Worm (Caenorhabditis elegans) whole organism, L1 larva: ENCODE measurements around the gene rpn-6.2.

Experiments
- C04F5.9 ChIP-seq: sonication (generic microtip); optimal IDR thresholded peaks from 2 replicates; lab custom pipeline; 2016; ENCODE audit warnings: missing genetic modification characterization, missing compliant biosample characterization
- C16A3.4 ChIP-seq: fragments of 150-350 bp; optimal IDR thresholded peaks from 2 replicates; lab custom pipeline; 2014; ENCODE audit warnings: missing biosample characterization, missing genetic modification characterization
- Y116A8C.19 ChIP-seq: sonication (generic microtip); optimal IDR thresholded peaks from 2 replicates; lab custom pipeline; 2016; ENCODE audit warnings: missing compliant biosample characterization, missing genetic modification characterization, borderline replicate concordance
- alr-1 ChIP-seq: fragments of 200-800 bp; sonication (Bioruptor generic); optimal IDR thresholded peaks from 2 replicates; lab custom pipeline; 2018; ENCODE audit warnings: borderline replicate concordance, mild to moderate bottlenecking, missing genetic modification characterization, missing compliant biosample characterization
- aly-2 ChIP-seq: fragments of 150-350 bp; optimal IDR thresholded peaks from 2 replicates; lab custom pipeline; 2014; ENCODE audit warnings: missing biosample characterization, missing genetic modification characterization
- ama-1 ChIP-seq: fragments of 150-350 bp; optimal IDR thresholded peaks from 2 replicates; lab custom pipeline; 2014
- blmp-1 ChIP-seq: fragments of 150-350 bp; optimal IDR thresholded peaks from 2 replicates; lab custom pipeline; 2014; ENCODE audit warnings: missing biosample characterization, missing genetic modification characterization
- ceh-63 ChIP-seq: fragments of 200-800 bp; sonication (Bioruptor generic); optimal IDR thresholded peaks from 2 replicates; lab custom pipeline; 2018; ENCODE audit warnings: mild to moderate bottlenecking, missing genetic modification characterization, missing compliant biosample characterization
- ceh-8 ChIP-seq: fragments of 200-800 bp; sonication (Bioruptor generic); optimal IDR thresholded peaks from 2 replicates; lab custom pipeline; 2018; ENCODE audit warnings: mild to moderate bottlenecking, missing genetic modification characterization, moderate library complexity, missing compliant biosample characterization
- ces-1 ChIP-seq: fragments of 150-350 bp; optimal IDR thresholded peaks from 2 replicates; lab custom pipeline; 2014; ENCODE audit warnings: missing biosample characterization, missing genetic modification reagents, missing genetic modification characterization
- dpl-1 ChIP-seq, 3 experiments: fragments of 150-350 bp in 2 of 3; sonication (generic microtip) in 1 of 3; optimal IDR thresholded peaks; 2 replicates each; lab custom pipeline; 2014 to 2017; ENCODE audit warnings: missing biosample characterization in 3 of 3, missing genetic modification characterization in 3 of 3, missing genetic modification reagents in 3 of 3
- dsc-1 ChIP-seq: sonication (generic microtip); optimal IDR thresholded peaks from 2 replicates; lab custom pipeline; 2016; ENCODE audit warnings: mild to moderate bottlenecking, missing genetic modification characterization, missing compliant biosample characterization
- efl-1 ChIP-seq, 4 experiments: fragments of 150-350 bp; optimal IDR thresholded peaks in 3 of 4; peaks in 1 of 4; 1 replicate in 1 of 4; 2 replicates in 3 of 4; lab custom pipeline; 2014; ENCODE audit warnings: missing biosample characterization in 2 of 4, missing genetic modification characterization in 2 of 4, missing genetic modification reagents in 2 of 4
- fkh-10 ChIP-seq: sonication (generic microtip); optimal IDR thresholded peaks from 2 replicates; lab custom pipeline; 2017; ENCODE audit warnings: missing biosample characterization, missing genetic modification reagents, missing genetic modification characterization
- fkh-4 ChIP-seq: sonication (generic microtip); optimal IDR thresholded peaks from 2 replicates; lab custom pipeline; 2016; ENCODE audit warnings: missing compliant biosample characterization, missing genetic modification characterization, borderline replicate concordance
- fkh-8 ChIP-seq: sonication (generic microtip); optimal IDR thresholded peaks from 2 replicates; lab custom pipeline; 2016; ENCODE audit warnings: mild to moderate bottlenecking, missing genetic modification characterization, missing compliant biosample characterization
- fos-1 ChIP-seq: fragments of 150-350 bp; optimal IDR thresholded peaks from 2 replicates; lab custom pipeline; 2014; ENCODE audit warnings: missing biosample characterization, missing genetic modification characterization
- hlh-17 ChIP-seq: fragments of 200-800 bp; sonication (Bioruptor generic); optimal IDR thresholded peaks from 2 replicates; lab custom pipeline; 2018; ENCODE audit warnings: missing genetic modification characterization, mild to moderate bottlenecking, missing compliant biosample characterization, moderate library complexity, borderline replicate concordance
- hlh-4 ChIP-seq: sonication (generic microtip); optimal IDR thresholded peaks from 2 replicates; lab custom pipeline; 2016; ENCODE audit warnings: mild to moderate bottlenecking, missing genetic modification characterization, missing compliant biosample characterization
- isw-1 ChIP-seq: fragments of 200-800 bp; sonication (Bioruptor generic); IDR thresholded peaks from 2 replicates; pipeline ENCODE4 v1.3.6; 2022; ENCODE audit warnings: missing genetic modification characterization, missing compliant biosample characterization
- lin-14 ChIP-seq: fragments of 200-800 bp; sonication (Bioruptor generic); optimal IDR thresholded peaks from 2 replicates; lab custom pipeline; 2018; ENCODE audit warnings: mild to moderate bottlenecking, missing genetic modification characterization, moderate library complexity, missing compliant biosample characterization
- lin-35 ChIP-seq, 2 experiments: fragments of 150-350 bp; optimal IDR thresholded peaks; 2 replicates each; lab custom pipeline; 2014; ENCODE audit warnings: missing biosample characterization in 2 of 2, missing genetic modification characterization in 2 of 2, missing genetic modification reagents in 2 of 2
- lin-39 ChIP-seq: fragments of 150-350 bp; optimal IDR thresholded peaks from 2 replicates; lab custom pipeline; 2014; ENCODE audit warnings: missing biosample characterization, missing genetic modification reagents, missing genetic modification characterization
- lir-3 ChIP-seq: sonication (generic microtip); optimal IDR thresholded peaks from 2 replicates; lab custom pipeline; 2016; ENCODE audit warnings: mild to moderate bottlenecking, missing genetic modification characterization, moderate library complexity, missing compliant biosample characterization; ENCODE audit not compliant: poor library complexity
- mab-9 ChIP-seq: fragments of 200-800 bp; sonication (Bioruptor generic); IDR thresholded peaks from 2 replicates; pipeline ENCODE4 v1.3.6; 2022; ENCODE audit warnings: missing genetic modification reagents, missing genetic modification characterization, missing compliant biosample characterization
- mdl-1 ChIP-seq, 2 experiments: fragments of 150-350 bp; optimal IDR thresholded peaks; 2 replicates each; lab custom pipeline; 2014 to 2017; ENCODE audit warnings: missing biosample characterization in 2 of 2, missing genetic modification characterization in 2 of 2, inconsistent platforms in 1 of 2
- mef-2 ChIP-seq: fragments of 150-350 bp; optimal IDR thresholded peaks from 2 replicates; lab custom pipeline; 2014; ENCODE audit warnings: missing biosample characterization, missing genetic modification characterization
- mep-1 ChIP-seq: fragments of 150-350 bp; optimal IDR thresholded peaks from 2 replicates; lab custom pipeline; 2014; ENCODE audit warnings: missing biosample characterization, missing genetic modification characterization
- nhr-11 ChIP-seq: fragments of 150-350 bp; optimal IDR thresholded peaks from 2 replicates; lab custom pipeline; 2014; ENCODE audit warnings: missing biosample characterization, missing genetic modification characterization
- nhr-19 ChIP-seq: fragments of 200-800 bp; sonication (Bioruptor generic); conservative IDR thresholded peaks from 2 replicates; pipeline ENCODE4 v1.3.6; 2022; ENCODE audit warnings: missing genetic modification characterization, missing compliant biosample characterization
- nhr-20 ChIP-seq: sonication (generic microtip); optimal IDR thresholded peaks from 2 replicates; lab custom pipeline; 2016; ENCODE audit warnings: mild to moderate bottlenecking, missing genetic modification characterization, missing compliant biosample characterization
- nhr-47 ChIP-seq: sonication (generic microtip); optimal IDR thresholded peaks from 2 replicates; lab custom pipeline; 2016; ENCODE audit warnings: mild to moderate bottlenecking, missing genetic modification characterization, moderate library complexity, missing compliant biosample characterization
- nhr-71 ChIP-seq: sonication (generic microtip); optimal IDR thresholded peaks from 2 replicates; lab custom pipeline; 2016; ENCODE audit warnings: mild to moderate bottlenecking, missing genetic modification characterization, moderate library complexity, missing compliant biosample characterization
- nhr-77 ChIP-seq: fragments of 150-350 bp; optimal IDR thresholded peaks from 2 replicates; lab custom pipeline; 2014; ENCODE audit warnings: missing biosample characterization, missing genetic modification characterization
- nhr-90 ChIP-seq: sonication (generic microtip); optimal IDR thresholded peaks from 2 replicates; lab custom pipeline; 2016; ENCODE audit warnings: mild to moderate bottlenecking, missing genetic modification characterization, missing compliant biosample characterization; ENCODE audit not compliant: poor library complexity
- pqm-1 ChIP-seq: sonication (generic microtip); optimal IDR thresholded peaks from 3 replicates; lab custom pipeline; 2017; ENCODE audit warnings: missing biosample characterization, missing genetic modification characterization
- rnt-1 ChIP-seq: sonication (generic microtip); optimal IDR thresholded peaks from 2 replicates; lab custom pipeline; 2016; ENCODE audit warnings: mild to moderate bottlenecking, missing genetic modification characterization, moderate library complexity, missing compliant biosample characterization
- snu-23 ChIP-seq: sonication (generic microtip); optimal IDR thresholded peaks from 2 replicates; lab custom pipeline; 2016; ENCODE audit warnings: missing genetic modification characterization, missing compliant biosample characterization
- sox-4 ChIP-seq: sonication (generic microtip); optimal IDR thresholded peaks from 2 replicates; lab custom pipeline; 2016; ENCODE audit warnings: missing genetic modification characterization, missing compliant biosample characterization
- swsn-7 ChIP-seq: sonication (generic microtip); optimal IDR thresholded peaks from 2 replicates; lab custom pipeline; 2016; ENCODE audit warnings: missing genetic modification characterization, missing compliant biosample characterization
- tbx-2 ChIP-seq: sonication (generic microtip); optimal IDR thresholded peaks from 2 replicates; lab custom pipeline; 2016; ENCODE audit warnings: missing genetic modification characterization, missing compliant biosample characterization
- unc-30 ChIP-seq: sonication (generic microtip); optimal IDR thresholded peaks from 2 replicates; lab custom pipeline; 2017; ENCODE audit warnings: missing biosample characterization, missing genetic modification characterization
- unc-98 ChIP-seq: fragments of 200-800 bp; sonication (Bioruptor generic); IDR thresholded peaks from 2 replicates; pipeline ENCODE4 v1.3.6; 2022; ENCODE audit warnings: missing genetic modification characterization, missing compliant biosample characterization
- xbp-1 ChIP-seq: sonication (generic microtip); optimal IDR thresholded peaks from 2 replicates; lab custom pipeline; 2016; ENCODE audit warnings: missing genetic modification characterization, missing compliant biosample characterization
- zag-1 ChIP-seq: fragments of 150-350 bp; optimal IDR thresholded peaks from 2 replicates; lab custom pipeline; 2014; ENCODE audit warnings: missing biosample characterization, missing genetic modification characterization

rpn-6.2 gene

DNA sequence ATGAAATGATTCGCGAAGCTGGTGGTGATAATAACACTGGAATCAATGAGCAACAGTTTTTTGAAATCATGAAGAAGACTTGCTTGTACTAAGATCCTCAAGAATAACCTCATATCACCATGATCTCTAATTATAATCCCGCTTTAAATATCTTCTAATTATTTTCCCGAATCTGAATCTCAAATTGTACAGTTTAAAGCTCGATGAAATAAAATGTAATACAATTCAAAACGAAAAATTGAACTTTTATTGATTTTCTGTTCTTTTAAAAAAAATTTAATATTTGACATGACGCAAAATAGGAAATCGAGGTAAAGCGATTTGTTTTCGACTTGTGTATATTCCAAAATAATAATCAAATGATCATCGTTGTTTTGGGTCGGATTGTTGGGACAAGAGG, 27.0 kb downstream of the rpn-6.2 start:
- TF ChIP-seq blmp-1 (tag; lab: Kevin White, UChicago) (peak; percentile 28), nhr-71 (tag; lab: Kevin White, UChicago) (peak; percentile 19), ama-1 (lab: Kevin White, UChicago) (no peak), ceh-63 (GFP tag; lab: Kevin White, UChicago) (no peak)
- TF ChIP-seq, all 84 proteins: peak for 2

- TF ChIP-seq nhr-47 (no peak), nhr-20 (no peak), nhr-77 (tag; lab: Kevin White, UChicago) (no peak), pqm-1 (tag; lab: Kevin White, UChicago) (no peak), nhr-11 (tag; lab: Kevin White, UChicago) (no peak), fkh-8 (no peak), mef-2 (tag; lab: Kevin White, UChicago) (no peak), rnt-1 (no peak), fkh-4 (no peak), mab-9 (GFP tag; lab: Robert Waterston, UW) (no peak), nhr-19 (no peak)
- TF ChIP-seq, all 84 proteins: peak for 0
Measured at ce11 chrIII:8973826-8974225, 28.0 kb downstream of the rpn-6.2 start, which contains the start of gene R08D7.5. Gene R08D7.5 (plus strand): TSS chrIII:8974126.

DNA sequence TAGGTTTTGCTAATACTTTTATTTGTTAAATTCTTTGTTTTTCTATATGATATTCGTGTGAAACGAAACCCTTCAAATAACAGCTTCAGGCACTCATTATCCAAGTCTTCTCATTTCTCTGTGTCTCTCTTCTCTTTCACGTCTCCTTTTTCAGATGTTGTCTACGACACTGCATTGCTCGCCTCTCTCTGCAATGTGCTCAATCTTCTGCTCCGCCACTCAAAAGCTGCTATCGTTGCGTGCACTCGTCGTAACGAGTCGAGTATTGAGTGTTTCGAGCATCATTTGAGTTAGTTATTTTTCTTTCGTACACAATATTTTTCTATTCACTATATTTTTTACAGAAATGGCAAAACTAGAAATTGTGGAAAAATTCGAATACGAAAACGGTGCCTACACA, 28.6 kb downstream of the rpn-6.2 start:
- TF ChIP-seq alr-1 (tag; lab: Kevin White, UChicago) = no peak
- TF ChIP-seq fkh-10 = peak; percentile 24
- no peak for TF ChIP-seq snu-23 (GFP tag; lab: Kevin White, UChicago)
- no peak for TF ChIP-seq pqm-1 (tag; lab: Kevin White, UChicago)
- TF ChIP-seq efl-1 (optimal IDR thresholded peaks at IDR 0.05; lab: Kevin White, UChicago) = no peak
- peak in 1 of 2 experiments; percentile 55 for TF ChIP-seq efl-1 (GFP tag; optimal IDR thresholded peaks at IDR 0.05 in 1 of 2; lab: Kevin White, UChicago)
- peak; percentile 56 for TF ChIP-seq lin-14

- TF ChIP-seq unc-98 (no peak), aly-2 (tag; lab: Kevin White, UChicago) (no peak), sox-4 (tag; lab: Kevin White, UChicago) (no peak), dsc-1 (tag; lab: Kevin White, UChicago) (peak; percentile 60), mdl-1 (tag; optimal IDR thresholded peaks at IDR 0.05; lab: Kevin White, UChicago) (peak in 1 of 2 experiments; percentile 56), zag-1 (tag; lab: Kevin White, UChicago) (no peak), ces-1 (GFP tag; lab: Kevin White, UChicago) (no peak), C16A3.4 (tag; lab: Kevin White, UChicago) (peak; percentile 63), tbx-2 (tag; lab: Kevin White, UChicago) (peak; percentile 55), fkh-8 (no peak), fos-1 (tag; lab: Kevin White, UChicago) (no peak), unc-30 (tag; lab: Kevin White, UChicago) (no peak), nhr-77 (tag; lab: Kevin White, UChicago) (peak; percentile 17), Y116A8C.19 (tag; lab: Kevin White, UChicago) (no peak), lin-39 (tag; lab: Kevin White, UChicago) (peak; percentile 60), swsn-7 (tag; lab: Kevin White, UChicago) (peak; percentile 75), hlh-4 (tag; lab: Kevin White, UChicago) (no peak), lir-3 (tag; lab: Kevin White, UChicago) (peak; percentile 47), hlh-17 (GFP tag; lab: Kevin White, UChicago) (no peak), blmp-1 (tag; lab: Kevin White, UChicago) (no peak), isw-1 (GFP tag; lab: Robert Waterston, UW) (no peak; the same call in 1 of the 2 replicates), dpl-1 (GFP tag; optimal IDR thresholded peaks at IDR 0.05; lab: Kevin White, UChicago) (peak; percentile 63 to 77 (median 76)), nhr-90 (tag; lab: Kevin White, UChicago) (peak; percentile 57), mep-1 (tag; lab: Kevin White, UChicago) (peak; percentile 85), nhr-47 (peak; percentile 74), rnt-1 (peak; percentile 88), C04F5.9 (tag; lab: Kevin White, UChicago) (peak; percentile 70), xbp-1 (tag; lab: Kevin White, UChicago) (peak; percentile 59), lin-35 (GFP tag; optimal IDR thresholded peaks at IDR 0.05; lab: Kevin White, UChicago) (peak; percentile 71 to 81), ceh-8 (GFP tag; lab: Kevin White, UChicago) (no peak)
Measured at ce11 chrIII:8971255-8972020, 30.4 kb downstream of the rpn-6.2 start, which contains the start of the genes eif-3.D and R08D7.4. Gene eif-3.D (minus strand): TSS chrIII:8971578. Gene R08D7.4 (plus strand): TSS chrIII:8971892.
